Worm (Caenorhabditis elegans) whole organism, young adult: ENCODE data around the gene R10H10.7.

Source experiments
- B0019.2 ChIP-seq: fragments of 200-800 bp; sonication (Bioruptor generic); conservative IDR thresholded peaks from 2 replicates; pipeline ENCODE4 v1.3.6; 2022; ENCODE audit warnings: missing genetic modification reagents, missing genetic modification characterization, missing compliant biosample characterization
- B0035.1 ChIP-seq: sonication (generic microtip); optimal IDR thresholded peaks from 2 replicates; lab custom pipeline; 2016; ENCODE audit warnings: missing genetic modification characterization, mild to moderate bottlenecking, missing compliant biosample characterization, missing genotype, missing genetic modification reagents
- B0261.1 ChIP-seq: sonication (generic microtip); optimal IDR thresholded peaks from 2 replicates; lab custom pipeline; 2016; ENCODE audit warnings: mild to moderate bottlenecking, missing genetic modification characterization, moderate library complexity, missing compliant biosample characterization
- C17E4.6 ChIP-seq: fragments of 200-800 bp; sonication (Bioruptor generic); IDR thresholded peaks from 2 replicates; pipeline ENCODE4 v1.3.6; 2022; ENCODE audit warnings: missing genetic modification reagents, missing genetic modification characterization, missing compliant biosample characterization
- D2030.7 ChIP-seq: fragments of 200-800 bp; sonication (Bioruptor generic); IDR thresholded peaks from 2 replicates; pipeline ENCODE4 v1.3.6; 2022; ENCODE audit warnings: missing genetic modification reagents, missing genetic modification characterization, missing compliant biosample characterization
- F10E7.11 ChIP-seq: sonication (generic microtip); optimal IDR thresholded peaks from 2 replicates; lab custom pipeline; 2017; ENCODE audit warnings: mild to moderate bottlenecking, missing genetic modification characterization, moderate library complexity, missing compliant biosample characterization
- F23B12.7 ChIP-seq: sonication (generic microtip); optimal IDR thresholded peaks from 2 replicates; lab custom pipeline; 2017; ENCODE audit warnings: missing genetic modification characterization, mild to moderate bottlenecking, missing compliant biosample characterization, antibody characterized with exemption, moderate library complexity; ENCODE audit not compliant: insufficient read depth
- F33H1.4 ChIP-seq: fragments of 200-800 bp; sonication (Bioruptor generic); IDR thresholded peaks from 2 replicates; pipeline ENCODE4 v1.3.6; 2022; ENCODE audit warnings: missing genetic modification reagents, missing genetic modification characterization, missing compliant biosample characterization
- F37B4.10 ChIP-seq: fragments of 200-800 bp; sonication (Bioruptor generic); IDR thresholded peaks from 2 replicates; pipeline ENCODE4 v1.3.6; 2022; ENCODE audit warnings: missing genetic modification characterization, missing compliant biosample characterization
- F49E8.2 ChIP-seq: sonication (generic microtip); optimal IDR thresholded peaks from 3 replicates; lab custom pipeline; 2017; ENCODE audit warnings: missing genetic modification characterization, mild to moderate bottlenecking, missing compliant biosample characterization, antibody characterized with exemption, moderate library complexity; ENCODE audit not compliant: insufficient read depth
- F52B5.7 ChIP-seq: sonication (generic microtip); optimal IDR thresholded peaks from 2 replicates; lab custom pipeline; 2016; ENCODE audit warnings: mild to moderate bottlenecking, missing genetic modification characterization, missing compliant biosample characterization
- F57A8.1 ChIP-seq: fragments of 200-800 bp; sonication (Bioruptor generic); optimal IDR thresholded peaks from 2 replicates; lab custom pipeline; 2018; ENCODE audit warnings: mild to moderate bottlenecking, missing genetic modification characterization, moderate library complexity, missing compliant biosample characterization
- F57C9.4 ChIP-seq: sonication (generic microtip); optimal IDR thresholded peaks from 2 replicates; lab custom pipeline; 2017; ENCODE audit warnings: mild to moderate bottlenecking, missing genetic modification characterization, missing compliant biosample characterization
- T07F8.4 ChIP-seq: sonication (generic microtip); optimal IDR thresholded peaks from 2 replicates; lab custom pipeline; 2016; ENCODE audit warnings: mild to moderate bottlenecking, missing genetic modification characterization, moderate library complexity, missing compliant biosample characterization
- T26A5.8 ChIP-seq: sonication (generic microtip); optimal IDR thresholded peaks from 2 replicates; lab custom pipeline; 2016; ENCODE audit warnings: missing genetic modification characterization, missing compliant biosample characterization
- Y53F4B.3 ChIP-seq: fragments of 200-800 bp; sonication (Bioruptor generic); IDR thresholded peaks from 2 replicates; pipeline ENCODE4 v1.3.6; 2022; ENCODE audit warnings: missing genetic modification reagents, missing genetic modification characterization, missing compliant biosample characterization
- Y53G8AR.9 ChIP-seq: fragments of 200-800 bp; sonication (Bioruptor generic); conservative IDR thresholded peaks from 2 replicates; pipeline ENCODE4 v1.3.6; 2022; ENCODE audit warnings: missing genetic modification reagents, missing genetic modification characterization, missing compliant biosample characterization
- Y79H2A.3 ChIP-seq: fragments of 200-800 bp; sonication (Bioruptor generic); conservative IDR thresholded peaks from 2 replicates; pipeline ENCODE4 v1.3.6; 2022; ENCODE audit warnings: missing genetic modification reagents, missing genetic modification characterization, missing compliant biosample characterization
- ama-1 ChIP-seq, 3 experiments: fragments of 150-350 bp in 1 of 3; sonication (generic microtip) in 2 of 3; optimal IDR thresholded peaks; 2 replicates each; lab custom pipeline; 2014 to 2018; ENCODE audit warnings: missing biosample characterization in 2 of 3, missing genetic modification characterization in 2 of 3, missing genetic modification reagents in 2 of 3
- aptf-2 ChIP-seq: fragments of 200-800 bp; sonication (Bioruptor generic); conservative IDR thresholded peaks from 2 replicates; pipeline ENCODE4 v1.3.6; 2022; ENCODE audit warnings: missing genetic modification reagents, missing genetic modification characterization, missing compliant biosample characterization
- attf-5 ChIP-seq: fragments of 200-800 bp; sonication (Bioruptor generic); optimal IDR thresholded peaks from 2 replicates; lab custom pipeline; 2018; ENCODE audit warnings: mild to moderate bottlenecking, missing genetic modification characterization, missing compliant biosample characterization
- cebp-1 ChIP-seq, 2 experiments: fragments of 200-800 bp in 1 of 2; sonication (Bioruptor generic) in 1 of 2; sonication (generic microtip) in 1 of 2; IDR thresholded peaks in 1 of 2; optimal IDR thresholded peaks in 1 of 2; 2 replicates each; pipeline versions ENCODE4 v1.3.6 to Lab custom; 2017 to 2022; ENCODE audit warnings: missing compliant biosample characterization in 2 of 2, missing genetic modification characterization in 2 of 2, mild to moderate bottlenecking in 1 of 2, missing genetic modification reagents in 1 of 2, moderate library complexity in 1 of 2
- cebp-2 ChIP-seq: fragments of 200-800 bp; sonication (Bioruptor generic); IDR thresholded peaks from 2 replicates; pipeline ENCODE4 v1.3.6; 2022; ENCODE audit warnings: missing genetic modification characterization, missing compliant biosample characterization
- ceh-27 ChIP-seq: fragments of 200-800 bp; sonication (Bioruptor generic); optimal IDR thresholded peaks from 2 replicates; lab custom pipeline; 2018; ENCODE audit warnings: mild to moderate bottlenecking, missing genetic modification characterization, moderate library complexity, missing compliant biosample characterization
- ceh-40 ChIP-seq: fragments of 200-800 bp; sonication (Bioruptor generic); IDR thresholded peaks from 2 replicates; pipeline ENCODE4 v1.3.6; 2022; ENCODE audit warnings: missing genetic modification characterization, missing compliant biosample characterization
- ceh-79 ChIP-seq: sonication (generic microtip); optimal IDR thresholded peaks from 2 replicates; lab custom pipeline; 2017; ENCODE audit warnings: mild to moderate bottlenecking, missing genetic modification characterization, missing compliant biosample characterization
- die-1 ChIP-seq: sonication (generic microtip); optimal IDR thresholded peaks from 2 replicates; lab custom pipeline; 2016; ENCODE audit warnings: missing genotype, mild to moderate bottlenecking, missing genetic modification characterization, missing compliant biosample characterization
- egl-44 ChIP-seq: fragments of 200-800 bp; sonication (Bioruptor generic); IDR thresholded peaks from 2 replicates; pipeline ENCODE4 v1.3.6; 2022; ENCODE audit warnings: missing genetic modification reagents, missing genetic modification characterization, missing compliant biosample characterization
- ets-4 ChIP-seq: fragments of 200-800 bp; sonication (Bioruptor generic); optimal IDR thresholded peaks from 2 replicates; lab custom pipeline; 2018; ENCODE audit warnings: mild to moderate bottlenecking, missing genetic modification characterization, missing compliant biosample characterization
- hrde-1 ChIP-seq: sonication (generic microtip); optimal IDR thresholded peaks from 2 replicates; lab custom pipeline; 2016; ENCODE audit warnings: missing genetic modification characterization, mild to moderate bottlenecking, missing compliant biosample characterization, moderate library complexity, missing genotype, missing genetic modification reagents, borderline replicate concordance
- lin-26 ChIP-seq: fragments of 200-800 bp; sonication (Bioruptor generic); IDR thresholded peaks from 2 replicates; pipeline ENCODE4 v1.3.6; 2022; ENCODE audit warnings: missing genetic modification reagents, missing genetic modification characterization, missing compliant biosample characterization
- lin-40 ChIP-seq: sonication (generic microtip); optimal IDR thresholded peaks from 2 replicates; lab custom pipeline; 2016; ENCODE audit warnings: missing genetic modification characterization, mild to moderate bottlenecking, missing compliant biosample characterization, missing genotype, missing genetic modification reagents
- lir-1 ChIP-seq: fragments of 200-800 bp; sonication (Bioruptor generic); conservative IDR thresholded peaks from 2 replicates; pipeline ENCODE4 v1.3.6; 2022; ENCODE audit warnings: missing genetic modification reagents, missing genetic modification characterization, missing compliant biosample characterization
- lsl-1 ChIP-seq: fragments of 200-800 bp; sonication (Bioruptor generic); optimal IDR thresholded peaks from 2 replicates; lab custom pipeline; 2018; ENCODE audit warnings: mild to moderate bottlenecking, missing genetic modification characterization, moderate library complexity, missing compliant biosample characterization
- lsy-27 ChIP-seq: sonication (generic microtip); optimal IDR thresholded peaks from 2 replicates; lab custom pipeline; 2017; ENCODE audit warnings: missing genetic modification characterization, mild to moderate bottlenecking, missing compliant biosample characterization, antibody characterized with exemption, missing genotype, borderline replicate concordance; ENCODE audit not compliant: insufficient read depth
- madf-3 ChIP-seq: fragments of 200-800 bp; sonication (Bioruptor generic); IDR thresholded peaks from 2 replicates; pipeline ENCODE4 v1.3.6; 2022; ENCODE audit warnings: missing genetic modification reagents, missing genetic modification characterization, missing compliant biosample characterization
- mxl-1 ChIP-seq: sonication (generic microtip); optimal IDR thresholded peaks from 2 replicates; lab custom pipeline; 2016; ENCODE audit warnings: missing genetic modification characterization, missing compliant biosample characterization
- nhr-179 ChIP-seq: sonication (generic microtip); optimal IDR thresholded peaks from 2 replicates; lab custom pipeline; 2016; ENCODE audit warnings: mild to moderate bottlenecking, missing genetic modification characterization, missing compliant biosample characterization
- nhr-80 ChIP-seq: sonication (generic microtip); optimal IDR thresholded peaks from 2 replicates; lab custom pipeline; 2016; ENCODE audit warnings: missing genetic modification characterization, missing compliant biosample characterization
- repo-1 ChIP-seq: sonication (generic microtip); optimal IDR thresholded peaks from 2 replicates; lab custom pipeline; 2017; ENCODE audit warnings: mild to moderate bottlenecking, missing genetic modification characterization, missing compliant biosample characterization
- rpc-1 ChIP-seq, 2 experiments: fragments of 150-350 bp in 1 of 2; sonication (generic microtip) in 1 of 2; optimal IDR thresholded peaks; 2 replicates each; lab custom pipeline; 2014 to 2018; ENCODE audit warnings: missing biosample characterization in 1 of 2, missing genetic modification characterization in 1 of 2, missing genetic modification reagents in 1 of 2, missing genotype in 1 of 2
- sdz-38 ChIP-seq: sonication (generic microtip); optimal IDR thresholded peaks from 2 replicates; lab custom pipeline; 2016; ENCODE audit warnings: missing genotype, missing genetic modification characterization, missing compliant biosample characterization
- sea-2 ChIP-seq: fragments of 200-800 bp; sonication (Bioruptor generic); IDR thresholded peaks from 2 replicates; pipeline ENCODE4 v1.3.6; 2022; ENCODE audit warnings: missing genetic modification characterization, missing compliant biosample characterization
- somi-1 ChIP-seq: fragments of 200-800 bp; sonication (Bioruptor generic); optimal IDR thresholded peaks from 2 replicates; lab custom pipeline; 2018; ENCODE audit warnings: mild to moderate bottlenecking, missing genetic modification characterization, missing compliant biosample characterization
- xnd-1 ChIP-seq: sonication (generic microtip); optimal IDR thresholded peaks from 2 replicates; lab custom pipeline; 2016; ENCODE audit warnings: missing genotype, missing genetic modification reagents, missing genetic modification characterization, missing compliant biosample characterization
- zim-3 ChIP-seq: sonication (generic microtip); optimal IDR thresholded peaks from 2 replicates; lab custom pipeline; 2017; ENCODE audit warnings: mild to moderate bottlenecking, missing genetic modification characterization, moderate library complexity, missing compliant biosample characterization
- ztf-26 ChIP-seq: sonication (generic microtip); optimal IDR thresholded peaks from 2 replicates; lab custom pipeline; 2017; ENCODE audit warnings: missing genetic modification characterization, missing compliant biosample characterization
- ztf-6 ChIP-seq: fragments of 200-800 bp; sonication (Bioruptor generic); IDR thresholded peaks from 2 replicates; pipeline ENCODE4 v1.3.6; 2022; ENCODE audit warnings: missing genetic modification reagents, missing genetic modification characterization, missing compliant biosample characterization

Gene R10H10.7

ce11 chrIV:10366018-10366417, 47.7 kb downstream of the R10H10.7 start, which contains the start of gene sir-2.1 (continued):
- no peak for TF ChIP-seq F49E8.2
- no peak for TF ChIP-seq T07F8.4 (tag; lab: Kevin White, UChicago)
- no peak for TF ChIP-seq F37B4.10 (GFP tag; lab: Robert Waterston, UW)
- no peak for TF ChIP-seq mxl-1 (tag; lab: Kevin White, UChicago)
- TF ChIP-seq lsy-27, result no peak
- TF ChIP-seq ceh-27 (GFP tag; lab: Kevin White, UChicago), result no peak
- TF ChIP-seq nhr-80 (tag; lab: Kevin White, UChicago), result no peak
- no peak for TF ChIP-seq lir-1 (GFP tag; lab: Robert Waterston, UW)
- TF ChIP-seq attf-5 (GFP tag; lab: Kevin White, UChicago), result peak; percentile 61
- no peak for TF ChIP-seq lin-26
- peak; percentile 18 for TF ChIP-seq lin-40 (tag; lab: Kevin White, UChicago)
- TF ChIP-seq Y53G8AR.9, result no peak
- no peak for TF ChIP-seq cebp-2 (GFP tag; lab: Robert Waterston, UW)
- TF ChIP-seq die-1 (tag; lab: Kevin White, UChicago), result peak; percentile 5
- TF ChIP-seq ztf-26, result no peak
- no peak for TF ChIP-seq rpc-1 (optimal IDR thresholded peaks at IDR 0.05; lab: Kevin White, UChicago)
- no peak for TF ChIP-seq rpc-1 (tag; optimal IDR thresholded peaks at IDR 0.05; lab: Kevin White, UChicago)
- no peak for TF ChIP-seq somi-1
- TF ChIP-seq madf-3 (GFP tag; lab: Robert Waterston, UW), result no peak
- no peak for TF ChIP-seq aptf-2 (GFP tag; lab: Robert Waterston, UW)
- TF ChIP-seq lsl-1, result peak; percentile 26
- TF ChIP-seq cebp-1 (GFP tag; IDR thresholded peaks at IDR 0.05; lab: Robert Waterston, UW), result no peak
- peak; percentile 55 for TF ChIP-seq cebp-1 (tag; optimal IDR thresholded peaks at IDR 0.05; lab: Kevin White, UChicago)
- TF ChIP-seq hrde-1 (tag; lab: Kevin White, UChicago), result no peak
- TF ChIP-seq egl-44 (GFP tag; lab: Robert Waterston, UW), result no peak
- no peak for TF ChIP-seq zim-3 (tag; lab: Kevin White, UChicago)
- no peak for TF ChIP-seq ets-4 (GFP tag; lab: Kevin White, UChicago)
- no peak for TF ChIP-seq Y53F4B.3 (GFP tag; lab: Robert Waterston, UW)
- no peak for TF ChIP-seq D2030.7 (GFP tag; lab: Robert Waterston, UW)
- no peak for TF ChIP-seq ztf-6 (GFP tag; lab: Robert Waterston, UW)
- TF ChIP-seq Y79H2A.3 (GFP tag; lab: Robert Waterston, UW), result no peak
- no peak for TF ChIP-seq sea-2 (GFP tag; lab: Robert Waterston, UW)
- no peak for TF ChIP-seq nhr-179
- TF ChIP-seq ceh-79 (tag; lab: Kevin White, UChicago), result peak; percentile 37
- TF ChIP-seq F57C9.4 (tag; lab: Kevin White, UChicago), result no peak
- peak; percentile 88 for TF ChIP-seq repo-1 (tag; lab: Kevin White, UChicago)
- no peak for TF ChIP-seq B0261.1
- TF ChIP-seq ama-1 (optimal IDR thresholded peaks at IDR 0.05; lab: Kevin White, UChicago), result no peak
- no peak for TF ChIP-seq ama-1 (GFP tag; optimal IDR thresholded peaks at IDR 0.05; lab: Kevin White, UChicago)
- peak; percentile 66 for TF ChIP-seq F33H1.4 (GFP tag; lab: Robert Waterston, UW)
- no peak for TF ChIP-seq B0035.1 (tag; lab: Kevin White, UChicago)
- no peak for TF ChIP-seq sdz-38 (tag; lab: Kevin White, UChicago)
- TF ChIP-seq B0019.2 (GFP tag; lab: Robert Waterston, UW), result no peak
- no peak for TF ChIP-seq F57A8.1
- TF ChIP-seq C17E4.6 (GFP tag; lab: Robert Waterston, UW), result no peak
- TF ChIP-seq F52B5.7 (tag; lab: Kevin White, UChicago), result peak; percentile 6
- TF ChIP-seq xnd-1 (tag; lab: Kevin White, UChicago), result peak; percentile 11
- no peak for TF ChIP-seq T26A5.8 (tag; lab: Kevin White, UChicago)
- TF ChIP-seq ceh-40, result no peak
- peak; percentile 16 for TF ChIP-seq F23B12.7 (tag; lab: Kevin White, UChicago)
- TF ChIP-seq F10E7.11 (tag; lab: Kevin White, UChicago), result no peak
